Fruit fly (Drosophila melanogaster) whole organism, adult: ENCODE measurements around the gene CecB.

Experiments
- CG11617 ChIP-seq: fragments of 200-800 bp; sonication (Bioruptor generic); optimal IDR thresholded peaks from 2 replicates; lab custom pipeline; 2017; ENCODE audit warnings: mild to moderate bottlenecking, missing biosample characterization, missing genetic modification reagents, missing genetic modification characterization
- CG12768 ChIP-seq: fragments of 200-800 bp; sonication (Bioruptor generic); optimal IDR thresholded peaks from 2 replicates; lab custom pipeline; 2017; ENCODE audit warnings: missing biosample characterization, missing genetic modification characterization, mild to moderate bottlenecking, moderate library complexity, missing genetic modification reagents
- CG14711 ChIP-seq: fragments of 200-800 bp; sonication (Bioruptor generic); optimal IDR thresholded peaks from 2 replicates; lab custom pipeline; 2018; ENCODE audit warnings: missing biosample characterization, mild to moderate bottlenecking, missing genetic modification characterization, moderate library complexity
- CG1620 ChIP-seq: fragments of 200-800 bp; sonication (Bioruptor generic); optimal IDR thresholded peaks from 2 replicates; lab custom pipeline; 2016; ENCODE audit warnings: missing biosample characterization, missing genetic modification characterization
- CG33017 ChIP-seq: fragments of 200-800 bp; sonication (Bioruptor generic); optimal IDR thresholded peaks from 2 replicates; lab custom pipeline; 2018; ENCODE audit warnings: missing biosample characterization, mild to moderate bottlenecking, missing genetic modification characterization, moderate library complexity
- CG5204 ChIP-seq: fragments of 200-800 bp; sonication (Bioruptor generic); optimal IDR thresholded peaks from 2 replicates; lab custom pipeline; 2016; ENCODE audit warnings: missing biosample characterization, missing genetic modification characterization
- CG7045 ChIP-seq: fragments of 200-800 bp; sonication (Bioruptor generic); optimal IDR thresholded peaks from 2 replicates; lab custom pipeline; 2017; ENCODE audit warnings: missing biosample characterization, mild to moderate bottlenecking, missing genetic modification characterization
- CG7101 ChIP-seq: fragments of 200-800 bp; sonication (Bioruptor generic); optimal IDR thresholded peaks from 2 replicates; lab custom pipeline; 2018; ENCODE audit warnings: missing biosample characterization, mild to moderate bottlenecking, missing genetic modification characterization, moderate library complexity
- Clk ChIP-seq: fragments of 200-800 bp; sonication (Bioruptor generic); optimal IDR thresholded peaks from 2 replicates; lab custom pipeline; 2017; ENCODE audit warnings: missing biosample characterization, missing genetic modification characterization
- Crg-1 ChIP-seq: fragments of 200-800 bp; sonication (Bioruptor generic); optimal IDR thresholded peaks from 2 replicates; lab custom pipeline; 2016; ENCODE audit warnings: missing biosample characterization, missing genetic modification characterization
- Hr96 ChIP-seq: fragments of 200-800 bp; sonication (Bioruptor generic); optimal IDR thresholded peaks from 2 replicates; lab custom pipeline; 2016; ENCODE audit warnings: missing biosample characterization, missing genetic modification characterization
- Mnt ChIP-seq: fragments of 200-800 bp; sonication (Bioruptor generic); optimal IDR thresholded peaks from 2 replicates; lab custom pipeline; 2016; ENCODE audit warnings: missing biosample characterization, mild to moderate bottlenecking, missing genetic modification characterization
- bab1 ChIP-seq: fragments of 200-800 bp; sonication (Bioruptor generic); optimal IDR thresholded peaks from 3 replicates; lab custom pipeline; 2019; ENCODE audit warnings: missing biosample characterization, mild to moderate bottlenecking, missing genetic modification characterization, moderate library complexity
- cic ChIP-seq: fragments of 200-800 bp; sonication (Bioruptor generic); optimal IDR thresholded peaks from 2 replicates; lab custom pipeline; 2017; ENCODE audit warnings: missing biosample characterization, mild to moderate bottlenecking, missing genetic modification characterization, moderate library complexity
- cnc ChIP-seq, 2 experiments: fragments of >200 bp; optimal IDR thresholded peaks; 2 replicates each; lab custom pipeline; 2017
- kay ChIP-seq: fragments of 200-800 bp; sonication (Bioruptor generic); peaks from one replicate; lab custom pipeline; 2016; ENCODE audit warnings: missing biosample characterization, missing genetic modification characterization, borderline replicate concordance
- ovo ChIP-seq: fragments of 200-800 bp; sonication (Bioruptor generic); optimal IDR thresholded peaks from 2 replicates; lab custom pipeline; 2016; ENCODE audit warnings: missing biosample characterization, missing genetic modification characterization
- pad ChIP-seq: fragments of 200-800 bp; sonication (Bioruptor generic); optimal IDR thresholded peaks from 3 replicates; lab custom pipeline; 2017; ENCODE audit warnings: missing biosample characterization, missing genetic modification characterization, mild to moderate bottlenecking, moderate library complexity, missing genetic modification reagents
- tj ChIP-seq: fragments of 200-800 bp; sonication (Bioruptor generic); optimal IDR thresholded peaks from 3 replicates; lab custom pipeline; 2017; ENCODE audit warnings: missing biosample characterization, mild to moderate bottlenecking, missing genetic modification characterization, moderate library complexity
- toe ChIP-seq: fragments of 200-800 bp; sonication (Bioruptor generic); optimal IDR thresholded peaks from 2 replicates; lab custom pipeline; 2016; ENCODE audit warnings: missing biosample characterization, missing genetic modification characterization

Gene CecB

DNA sequence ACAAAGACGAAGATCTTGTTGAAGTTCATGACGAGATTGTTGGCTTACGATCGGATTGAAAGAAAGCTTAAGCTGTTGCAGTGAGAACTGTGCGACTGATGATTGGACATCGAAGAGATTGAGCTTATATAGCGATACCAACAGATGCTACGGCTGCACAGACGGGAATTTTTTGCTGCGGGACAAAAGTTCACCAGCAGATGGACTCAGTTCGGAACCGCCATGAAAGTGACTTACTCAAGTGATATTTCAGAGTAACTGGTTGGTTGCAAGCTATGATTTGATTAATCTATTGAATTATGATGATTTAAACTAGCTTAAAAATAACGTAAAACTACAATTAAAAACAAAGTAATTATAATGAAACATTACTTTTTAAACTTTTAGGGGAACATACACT is at the start of gene CecB:
TSS of gene CecB (minus strand) at position 101 of the 400 bp plus-strand sequence.
- no peak for TF ChIP-seq Clk (GFP tag; lab: Kevin White, UChicago)
- TF ChIP-seq CG14711 (tag; lab: Kevin White, UChicago): no peak
- TF ChIP-seq CG12768: no peak
- TF ChIP-seq CG11617 (GFP tag; lab: Kevin White, UChicago): no peak
- TF ChIP-seq pad: no peak
- TF ChIP-seq CG1620 (GFP tag; lab: Kevin White, UChicago): no peak
- no peak for TF ChIP-seq kay
- TF ChIP-seq cic (GFP tag; lab: Kevin White, UChicago): no peak
- no peak for TF ChIP-seq CG5204
- TF ChIP-seq Crg-1 (GFP tag; lab: Kevin White, UChicago): no peak
- TF ChIP-seq tj (GFP tag; lab: Kevin White, UChicago): no peak
- TF ChIP-seq toe: no peak

- TF ChIP-seq tj (GFP tag; lab: Kevin White, UChicago): peak; percentile 10
- no peak for TF ChIP-seq CG11617 (GFP tag; lab: Kevin White, UChicago)
Measured at dm6 chr3R:30261838-30262237, 48.2 kb upstream of the CecB start.

- TF ChIP-seq pad (no peak), Hr96 (no peak), tj (GFP tag; lab: Kevin White, UChicago) (no peak), toe (no peak), bab1 (GFP tag; lab: Kevin White, UChicago) (no peak), cnc (optimal IDR thresholded peaks at IDR 0.05; lab: Kevin White, UChicago) (no peak), kay (no peak), Crg-1 (GFP tag; lab: Kevin White, UChicago) (no peak), CG7101 (tag; lab: Kevin White, UChicago) (no peak), CG33017 (no peak), CG7045 (GFP tag; lab: Kevin White, UChicago) (no peak), CG12768 (no peak), cic (GFP tag; lab: Kevin White, UChicago) (no peak), ovo (GFP tag; lab: Kevin White, UChicago) (no peak)
Measured at dm6 chr3R:30259561-30259960, 46.0 kb upstream of the CecB start.

DNA sequence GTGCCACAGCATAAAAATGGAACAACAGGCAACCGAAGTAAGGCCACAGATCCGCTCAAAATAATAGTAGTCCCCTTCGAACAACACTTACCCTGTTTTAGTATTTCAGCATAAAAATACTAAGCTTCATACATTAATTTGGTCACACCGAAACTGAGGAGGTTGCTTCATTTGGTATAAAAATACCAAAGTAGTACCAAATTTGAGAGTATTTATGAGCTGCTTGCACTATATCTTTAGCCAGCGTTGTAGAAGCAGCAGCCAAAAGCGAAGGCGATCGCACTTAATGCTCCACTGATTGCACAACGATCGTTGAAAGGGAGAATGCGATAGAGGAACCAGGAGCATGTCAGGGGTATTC is 45.4 kb upstream of the CecB start:
- no peak for TF ChIP-seq CG14711 (tag; lab: Kevin White, UChicago)
- TF ChIP-seq Clk (GFP tag; lab: Kevin White, UChicago): no peak
- no peak for TF ChIP-seq kay
- no peak for TF ChIP-seq CG7045 (GFP tag; lab: Kevin White, UChicago)
- TF ChIP-seq CG7101 (tag; lab: Kevin White, UChicago): no peak

- TF ChIP-seq Hr96 (no peak), Crg-1 (GFP tag; lab: Kevin White, UChicago) (no peak), Clk (GFP tag; lab: Kevin White, UChicago) (no peak)
Measured at dm6 chr3R:30258298-30258990, 44.8 kb upstream of the CecB start.

DNA sequence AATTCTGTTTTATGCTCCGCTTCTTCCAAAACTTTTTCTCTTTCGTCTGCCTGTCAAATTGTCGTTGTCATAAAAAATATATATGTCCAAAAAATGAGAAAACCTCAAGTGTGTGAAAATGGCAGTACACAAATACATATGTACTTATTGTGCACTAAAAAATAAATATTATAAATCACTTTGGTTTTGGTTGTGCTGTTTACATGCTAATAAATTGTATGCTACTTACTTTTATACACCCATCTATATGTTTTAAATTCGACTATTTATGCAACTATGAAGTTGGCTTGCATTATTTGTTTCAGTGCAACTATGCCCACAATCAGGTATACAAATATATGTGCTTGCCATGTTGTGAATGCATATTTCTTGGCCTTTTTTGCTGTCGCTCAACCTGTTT is 44.0 kb upstream of the CecB start:
- TF ChIP-seq CG7045 (GFP tag; lab: Kevin White, UChicago): no peak
- no peak for TF ChIP-seq cnc (optimal IDR thresholded peaks at IDR 0.05; lab: Kevin White, UChicago)
- TF ChIP-seq CG1620 (GFP tag; lab: Kevin White, UChicago): no peak
- TF ChIP-seq kay: no peak
- TF ChIP-seq CG11617 (GFP tag; lab: Kevin White, UChicago): no peak
- TF ChIP-seq tj (GFP tag; lab: Kevin White, UChicago): no peak
- TF ChIP-seq ovo (GFP tag; lab: Kevin White, UChicago): no peak

- TF ChIP-seq pad (no peak), Crg-1 (GFP tag; lab: Kevin White, UChicago) (no peak), Hr96 (no peak), cic (GFP tag; lab: Kevin White, UChicago) (no peak), Mnt (GFP tag; lab: Kevin White, UChicago) (no peak), kay (no peak), bab1 (GFP tag; lab: Kevin White, UChicago) (no peak), CG5204 (no peak), ovo (GFP tag; lab: Kevin White, UChicago) (no peak), toe (no peak), CG7101 (tag; lab: Kevin White, UChicago) (no peak), CG14711 (tag; lab: Kevin White, UChicago) (no peak), CG12768 (no peak)
Measured at dm6 chr3R:30256233-30256632, 42.6 kb upstream of the CecB start.
